Fruit fly (Drosophila melanogaster) whole organism, embryonic: ENCODE data around the gene Alp5.

ENCODE experiments used
- Atf-2 ChIP-seq: fragments of 200-800 bp; sonication (Bioruptor generic); optimal IDR thresholded peaks from 2 replicates; lab custom pipeline; 2016; ENCODE audit warnings: missing biosample characterization, missing genetic modification characterization
- Blimp-1 ChIP-seq: fragments of 200-800 bp; sonication (Bioruptor generic); optimal IDR thresholded peaks from 3 replicates; lab custom pipeline; 2018; ENCODE audit warnings: missing biosample characterization, missing genetic modification characterization, mild to moderate bottlenecking, moderate library complexity, missing genetic modification reagents
- BtbVII ChIP-seq: fragments of 200-800 bp; sonication (Bioruptor generic); optimal IDR thresholded peaks from 3 replicates; lab custom pipeline; 2017; ENCODE audit warnings: missing biosample characterization, mild to moderate bottlenecking, missing genetic modification characterization
- CG11456 ChIP-seq: fragments of 200-800 bp; sonication (Bioruptor generic); IDR thresholded peaks from 3 replicates; pipeline ENCODE4 v1.3.6; 2022; ENCODE audit warnings: missing biosample characterization, missing genetic modification characterization
- CG12769 ChIP-seq: fragments of 200-800 bp; sonication (Bioruptor generic); optimal IDR thresholded peaks from 2 replicates; lab custom pipeline; 2019; ENCODE audit warnings: missing biosample characterization, mild to moderate bottlenecking, missing genetic modification characterization, moderate library complexity
- CG17186 ChIP-seq: fragments of 200-800 bp; sonication (Bioruptor generic); optimal IDR thresholded peaks from 3 replicates; lab custom pipeline; 2017; ENCODE audit warnings: missing biosample characterization, missing genetic modification reagents, missing genetic modification characterization
- CG31365 ChIP-seq: fragments of 200-800 bp; sonication (Bioruptor generic); optimal IDR thresholded peaks from 2 replicates; lab custom pipeline; 2018; ENCODE audit warnings: missing biosample characterization, mild to moderate bottlenecking, missing genetic modification characterization
- CG3995 ChIP-seq: fragments of 200-800 bp; sonication (Bioruptor generic); optimal IDR thresholded peaks from 3 replicates; lab custom pipeline; 2016; ENCODE audit warnings: missing biosample characterization, missing genetic modification characterization
- CG42726 ChIP-seq: fragments of 200-800 bp; sonication (Bioruptor generic); IDR thresholded peaks from 2 replicates; pipeline ENCODE4 v1.3.6; 2022; ENCODE audit warnings: missing biosample characterization, missing genetic modification characterization; ENCODE audit not compliant: partially characterized antibody
- CG9437 ChIP-seq: fragments of 200-800 bp; sonication (Bioruptor generic); optimal IDR thresholded peaks from 2 replicates; lab custom pipeline; 2018; ENCODE audit warnings: missing biosample characterization, mild to moderate bottlenecking, missing genetic modification characterization
- CG9932 ChIP-seq: fragments of 200-800 bp; sonication (Bioruptor generic); IDR thresholded peaks from 2 replicates; pipeline ENCODE4 v1.3.6; 2022; ENCODE audit warnings: missing biosample characterization, missing genetic modification characterization
- CHES-1-like ChIP-seq: fragments of 200-800 bp; sonication (Bioruptor generic); optimal IDR thresholded peaks from 2 replicates; lab custom pipeline; 2016; ENCODE audit warnings: missing biosample characterization, missing genetic modification characterization
- Camta ChIP-seq: fragments of 200-800 bp; sonication (Bioruptor generic); optimal IDR thresholded peaks from 2 replicates; lab custom pipeline; 2016; ENCODE audit warnings: missing biosample characterization, missing genetic modification characterization
- CrebB ChIP-seq: fragments of 200-800 bp; sonication (Bioruptor generic); optimal IDR thresholded peaks from 3 replicates; lab custom pipeline; 2018; ENCODE audit warnings: missing biosample characterization, mild to moderate bottlenecking, missing genetic modification characterization
- D ChIP-seq, 2 experiments: fragments of 200-800 bp in 1 of 2; fragments of >200 bp in 1 of 2; sonication (Bioruptor generic) in 1 of 2; optimal IDR thresholded peaks; 2 replicates in 1 of 2; 3 replicates in 1 of 2; lab custom pipeline; 2017; ENCODE audit warnings: mild to moderate bottlenecking in 1 of 2, missing biosample characterization in 1 of 2, missing genetic modification characterization in 1 of 2, missing genetic modification reagents in 1 of 2
- Ets65A ChIP-seq: fragments of 200-800 bp; sonication (Bioruptor generic); peaks from one replicate; lab custom pipeline; 2016; ENCODE audit warnings: missing biosample characterization, missing genetic modification characterization
- Fer3 ChIP-seq: fragments of 200-800 bp; sonication (Bioruptor generic); optimal IDR thresholded peaks from 2 replicates; lab custom pipeline; 2018; ENCODE audit warnings: missing biosample characterization, mild to moderate bottlenecking, missing genetic modification characterization, moderate library complexity
- Lpt ChIP-seq: fragments of >200 bp; optimal IDR thresholded peaks from 2 replicates; lab custom pipeline; 2018; ENCODE audit warnings: missing biosample characterization, missing genetic modification characterization
- Mrtf ChIP-seq: fragments of 200-800 bp; sonication (Bioruptor generic); IDR thresholded peaks from 3 replicates; pipeline ENCODE4 v1.3.6; 2022; ENCODE audit warnings: missing biosample characterization, missing genetic modification characterization
- NfI ChIP-seq: fragments of 200-800 bp; sonication (Bioruptor generic); optimal IDR thresholded peaks from 3 replicates; lab custom pipeline; 2018; ENCODE audit warnings: missing biosample characterization, mild to moderate bottlenecking, missing genetic modification characterization, moderate library complexity
- Oli ChIP-seq: fragments of 200-800 bp; sonication (Bioruptor generic); optimal IDR thresholded peaks from 2 replicates; lab custom pipeline; 2018; ENCODE audit warnings: missing biosample characterization, mild to moderate bottlenecking, missing genetic modification characterization, moderate library complexity
- Optix ChIP-seq: fragments of 200-800 bp; sonication (Bioruptor generic); IDR thresholded peaks from 3 replicates; pipeline ENCODE4 v1.3.6; 2022; ENCODE audit warnings: missing biosample characterization, missing genetic modification characterization
- Ptx1 ChIP-seq: fragments of 200-800 bp; sonication (Bioruptor generic); IDR thresholded peaks from 2 replicates; pipeline ENCODE4 v1.3.6; 2022; ENCODE audit warnings: missing biosample characterization, missing genetic modification characterization
- Ravus ChIP-seq: fragments of 200-800 bp; sonication (Bioruptor generic); IDR thresholded peaks from 2 replicates; pipeline ENCODE4 v1.3.6; 2022; ENCODE audit warnings: missing biosample characterization, missing genetic modification characterization
- Side ChIP-seq: fragments of 200-800 bp; sonication (Bioruptor generic); optimal IDR thresholded peaks from 2 replicates; lab custom pipeline; 2016; ENCODE audit warnings: missing biosample characterization, missing genetic modification characterization
- Sin3A ChIP-seq: fragments of >200 bp; optimal IDR thresholded peaks from 2 replicates; lab custom pipeline; 2018
- Ssrp ChIP-seq: fragments of 200-800 bp; sonication (Bioruptor generic); optimal IDR thresholded peaks from 2 replicates; lab custom pipeline; 2018; ENCODE audit warnings: missing biosample characterization, mild to moderate bottlenecking, missing genetic modification characterization, moderate library complexity
- Trl ChIP-seq, 3 experiments: fragments of >200 bp in 2 of 3; fragments of 200-800 bp in 1 of 3; sonication (Bioruptor generic) in 1 of 3; optimal IDR thresholded peaks; 2 replicates in 1 of 3; 3 replicates in 2 of 3; lab custom pipeline; 2016 to 2017; ENCODE audit warnings: missing biosample characterization in 1 of 3, missing genetic modification characterization in 1 of 3
- Xrp1 ChIP-seq: fragments of 200-800 bp; sonication (Bioruptor generic); IDR thresholded peaks from 2 replicates; pipeline ENCODE4 v1.3.6; 2022; ENCODE audit warnings: missing biosample characterization, missing genetic modification characterization
- abd-A ChIP-seq: fragments of 200-800 bp; sonication (Bioruptor generic); optimal IDR thresholded peaks from 3 replicates; lab custom pipeline; 2019; ENCODE audit warnings: missing biosample characterization, mild to moderate bottlenecking, missing genetic modification characterization, moderate library complexity
- ci ChIP-seq: fragments of 200-800 bp; sonication (Bioruptor generic); IDR thresholded peaks from 3 replicates; pipeline ENCODE4 v1.3.6; 2022; ENCODE audit warnings: missing biosample characterization, missing genetic modification characterization
- crc ChIP-seq: fragments of 200-800 bp; sonication (Bioruptor generic); optimal IDR thresholded peaks from 2 replicates; lab custom pipeline; 2016; ENCODE audit warnings: missing biosample characterization, missing genetic modification characterization
- cwo ChIP-seq: fragments of 200-800 bp; sonication (Bioruptor generic); optimal IDR thresholded peaks from 3 replicates; lab custom pipeline; 2017; ENCODE audit warnings: missing biosample characterization, missing genetic modification characterization, mild to moderate bottlenecking, moderate library complexity, missing genetic modification reagents
- dmrt99B ChIP-seq: fragments of 200-800 bp; sonication (Bioruptor generic); optimal IDR thresholded peaks from 2 replicates; lab custom pipeline; 2018; ENCODE audit warnings: missing biosample characterization, mild to moderate bottlenecking, missing genetic modification characterization, moderate library complexity
- dysf ChIP-seq: fragments of 200-800 bp; sonication (Bioruptor generic); IDR thresholded peaks from 3 replicates; pipeline ENCODE4 v1.3.6; 2022; ENCODE audit warnings: missing biosample characterization, missing genetic modification characterization
- gfzf ChIP-seq: fragments of 200-800 bp; sonication (Bioruptor generic); optimal IDR thresholded peaks from 2 replicates; lab custom pipeline; 2016; ENCODE audit warnings: missing biosample characterization, mild to moderate bottlenecking, missing genetic modification characterization, moderate library complexity
- gsb-n ChIP-seq: fragments of 200-800 bp; sonication (Bioruptor generic); optimal IDR thresholded peaks from 3 replicates; lab custom pipeline; 2018; ENCODE audit warnings: missing biosample characterization, mild to moderate bottlenecking, missing genetic modification characterization
- ham ChIP-seq: fragments of 200-800 bp; sonication (Bioruptor generic); IDR thresholded peaks from 2 replicates; pipeline ENCODE4 v1.3.6; 2022; ENCODE audit warnings: missing biosample characterization, missing genetic modification characterization
- ind ChIP-seq: fragments of 200-800 bp; sonication (Bioruptor generic); optimal IDR thresholded peaks from 3 replicates; lab custom pipeline; 2016; ENCODE audit warnings: missing biosample characterization, missing genetic modification characterization
- maf-S ChIP-seq: fragments of 200-800 bp; sonication (Bioruptor generic); optimal IDR thresholded peaks from 2 replicates; lab custom pipeline; 2016; ENCODE audit warnings: missing biosample characterization, missing genetic modification characterization
- nerfin-1 ChIP-seq: fragments of 200-800 bp; sonication (Bioruptor generic); optimal IDR thresholded peaks from 3 replicates; lab custom pipeline; 2019; ENCODE audit warnings: missing biosample characterization, mild to moderate bottlenecking, missing genetic modification characterization, moderate library complexity
- phol ChIP-seq: fragments of 200-800 bp; sonication (Bioruptor generic); optimal IDR thresholded peaks from 3 replicates; lab custom pipeline; 2018; ENCODE audit warnings: missing biosample characterization, mild to moderate bottlenecking, missing genetic modification characterization, moderate library complexity
- sd ChIP-seq: fragments of 200-800 bp; sonication (Bioruptor generic); optimal IDR thresholded peaks from 3 replicates; lab custom pipeline; 2018; ENCODE audit warnings: missing biosample characterization, mild to moderate bottlenecking, missing genetic modification characterization, moderate library complexity
- slbo ChIP-seq: fragments of 200-800 bp; sonication (Bioruptor generic); IDR thresholded peaks from 2 replicates; pipeline ENCODE4 v1.3.6; 2022; ENCODE audit warnings: missing biosample characterization, missing genetic modification characterization
- sug ChIP-seq: fragments of 200-800 bp; optimal IDR thresholded peaks from 2 replicates; lab custom pipeline; 2019; ENCODE audit warnings: missing biosample characterization, mild to moderate bottlenecking, missing genetic modification characterization, moderate library complexity
- ttk ChIP-seq: fragments of 200-800 bp; sonication (Bioruptor generic); IDR thresholded peaks from 2 replicates; pipeline ENCODE4 v2.1.2; 2022; ENCODE audit warnings: missing biosample characterization, missing genetic modification characterization
- vvl ChIP-seq: fragments of 200-800 bp; sonication (Bioruptor generic); IDR thresholded peaks from 2 replicates; pipeline ENCODE4 v1.3.6; 2022; ENCODE audit warnings: missing biosample characterization, missing genetic modification characterization
- wor ChIP-seq: fragments of 200-800 bp; sonication (Bioruptor generic); IDR thresholded peaks from 2 replicates; pipeline ENCODE4 v1.3.6; 2022; ENCODE audit warnings: missing biosample characterization, missing genetic modification characterization
- zen ChIP-seq: fragments of 200-800 bp; sonication (Bioruptor generic); optimal IDR thresholded peaks from 3 replicates; lab custom pipeline; 2018; ENCODE audit warnings: missing biosample characterization, mild to moderate bottlenecking, missing genetic modification characterization, moderate library complexity

Alp5 gene

DNA sequence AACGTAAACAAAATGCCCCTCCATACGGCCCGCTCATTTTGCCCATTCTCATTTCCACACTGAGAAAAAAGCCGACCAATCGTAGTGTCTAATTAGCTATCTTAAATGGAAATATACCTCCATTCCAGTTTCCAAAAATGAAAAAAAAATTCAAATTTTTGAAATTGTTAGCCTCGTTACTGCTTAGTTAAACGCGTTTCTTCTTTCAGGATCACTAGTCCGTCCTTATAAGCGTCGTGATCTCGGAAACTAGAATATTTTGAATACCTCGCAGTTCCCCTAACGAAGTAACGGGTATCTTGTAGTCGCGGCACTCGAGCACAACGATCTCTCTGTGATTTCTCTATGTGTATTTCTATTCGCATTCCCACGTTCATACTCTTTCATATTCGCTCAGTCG lies 17.1 kb downstream of the Alp5 start (continued):
- no peak for TF ChIP-seq CG31365
- TF ChIP-seq CrebB (tag; lab: Kevin White, UChicago) = no peak
- peak; percentile 52 for TF ChIP-seq NfI
- no peak for TF ChIP-seq CG17186
- TF ChIP-seq CG11456 (GFP tag; lab: Robert Waterston, UW) = no peak
- peak; percentile 72 for TF ChIP-seq BtbVII
- no peak for TF ChIP-seq ham
- peak; percentile 44 for TF ChIP-seq maf-S (GFP tag; lab: Kevin White, UChicago)
- TF ChIP-seq cwo (GFP tag; lab: Kevin White, UChicago) = peak; percentile 5
- TF ChIP-seq phol (tag; lab: Kevin White, UChicago) = peak; percentile 53
- TF ChIP-seq Blimp-1 = peak; percentile 43
- no peak for TF ChIP-seq Sin3A
- peak; percentile 25 for TF ChIP-seq CG3995 (GFP tag; lab: Kevin White, UChicago)
- peak; percentile 32 for TF ChIP-seq Side (GFP tag; lab: Kevin White, UChicago)
- peak; percentile 68 for TF ChIP-seq Atf-2 (GFP tag; lab: Kevin White, UChicago)
- TF ChIP-seq CHES-1-like (GFP tag; lab: Kevin White, UChicago) = no peak
- no peak for TF ChIP-seq CG12769
- TF ChIP-seq Lpt = no peak
- TF ChIP-seq gfzf (GFP tag; lab: Kevin White, UChicago) = no peak
- TF ChIP-seq Ravus = no peak
- TF ChIP-seq Mrtf (GFP tag; lab: Robert Waterston, UW) = no peak
- TF ChIP-seq CG42726 (GFP tag; lab: Robert Waterston, UW) = no peak
- TF ChIP-seq wor = peak; percentile 54
- peak; percentile 30; the same call in 1 of the 2 replicates for TF ChIP-seq Xrp1 (GFP tag; lab: Robert Waterston, UW)
- peak; percentile 68 for TF ChIP-seq Oli
- TF ChIP-seq zen (tag; lab: Kevin White, UChicago) = no peak
- peak; percentile 77 for TF ChIP-seq dysf (GFP tag; lab: Robert Waterston, UW)
- peak in 1 of 2 experiments; percentile 21 for TF ChIP-seq Trl (optimal IDR thresholded peaks at IDR 0.05; lab: Kevin White, UChicago)
- TF ChIP-seq Trl (GFP tag; optimal IDR thresholded peaks at IDR 0.05; lab: Kevin White, UChicago) = peak; percentile 47
- TF ChIP-seq D (optimal IDR thresholded peaks at IDR 0.05; lab: Kevin White, UChicago) = no peak
- peak; percentile 52 for TF ChIP-seq D (GFP tag; optimal IDR thresholded peaks at IDR 0.05; lab: Kevin White, UChicago)
- TF ChIP-seq gsb-n (tag; lab: Kevin White, UChicago) = no peak
- TF ChIP-seq dmrt99B (tag; lab: Kevin White, UChicago) = peak; percentile 78
- peak; percentile 68 for TF ChIP-seq Ptx1 (GFP tag; lab: Robert Waterston, UW)
- no peak for TF ChIP-seq abd-A (tag; lab: Kevin White, UChicago)
- no peak for TF ChIP-seq Optix (GFP tag; lab: Robert Waterston, UW)
- TF ChIP-seq Ssrp = peak; percentile 40
- TF ChIP-seq ttk = peak; percentile 12; the same call in 1 of the 2 replicates
- peak; percentile 17 for TF ChIP-seq Camta (GFP tag; lab: Kevin White, UChicago)
- peak; percentile 19; the same call in 1 of the 2 replicates for TF ChIP-seq vvl (GFP tag; lab: Robert Waterston, UW)
- TF ChIP-seq sug (tag; lab: Kevin White, UChicago) = peak; percentile 64
- TF ChIP-seq CG9437 (GFP tag; lab: Kevin White, UChicago) = peak; percentile 84

dm6 chr3R:20989046-20989445 lies 17.7 kb downstream of the Alp5 start:
- TF ChIP-seq sd (tag; lab: Kevin White, UChicago) = peak; percentile 4
- peak; percentile 85 for TF ChIP-seq Ets65A (GFP tag; lab: Kevin White, UChicago)
- no peak for TF ChIP-seq slbo (GFP tag; lab: Robert Waterston, UW)
- 0 out of 3 replicates have a peak, but pooled peaks have one; percentile 9 for TF ChIP-seq ci (GFP tag; lab: Robert Waterston, UW)
- TF ChIP-seq crc = no peak
- TF ChIP-seq ind (GFP tag; lab: Kevin White, UChicago) = no peak
- peak; percentile 9; the same call in 1 of the 2 replicates for TF ChIP-seq CG9932 (GFP tag; lab: Robert Waterston, UW)
- no peak for TF ChIP-seq CG3995 (GFP tag; lab: Kevin White, UChicago)
- no peak for TF ChIP-seq nerfin-1 (tag; lab: Kevin White, UChicago)
- TF ChIP-seq Fer3 (tag; lab: Kevin White, UChicago) = no peak
- peak; percentile 52 for TF ChIP-seq CG12769
- TF ChIP-seq, all 482 proteins: peak for 5
